Fruit fly (Drosophila melanogaster) whole organism, embryonic: ENCODE measurements around the gene H15.

Source experiments
- Atf6 ChIP-seq: fragments of 200-800 bp; sonication (Bioruptor generic); IDR thresholded peaks from 2 replicates; pipeline ENCODE4 v1.3.6; 2022; ENCODE audit warnings: missing biosample characterization, missing genetic modification characterization
- Bteb2 ChIP-seq: fragments of 200-800 bp; sonication (Bioruptor generic); optimal IDR thresholded peaks from 2 replicates; lab custom pipeline; 2016; ENCODE audit warnings: missing biosample characterization, missing genetic modification characterization
- CG11504 ChIP-seq: fragments of 200-800 bp; sonication (Bioruptor generic); optimal IDR thresholded peaks from 3 replicates; lab custom pipeline; 2019; ENCODE audit warnings: missing biosample characterization, mild to moderate bottlenecking, missing genetic modification characterization, moderate library complexity
- CG12104 ChIP-seq: fragments of 200-800 bp; sonication (Bioruptor generic); optimal IDR thresholded peaks from 3 replicates; lab custom pipeline; 2016; ENCODE audit warnings: missing biosample characterization, missing genetic modification characterization
- CG12391 ChIP-seq: fragments of 200-800 bp; sonication (Bioruptor generic); optimal IDR thresholded peaks from 3 replicates; lab custom pipeline; 2018; ENCODE audit warnings: missing biosample characterization, mild to moderate bottlenecking, missing genetic modification characterization, moderate library complexity
- CG13296 ChIP-seq: fragments of 200-800 bp; sonication (Bioruptor generic); optimal IDR thresholded peaks from 3 replicates; lab custom pipeline; 2018; ENCODE audit warnings: missing biosample characterization, mild to moderate bottlenecking, missing genetic modification characterization
- CG13424 ChIP-seq: fragments of 200-800 bp; sonication (Bioruptor generic); optimal IDR thresholded peaks from 2 replicates; lab custom pipeline; 2019; ENCODE audit warnings: missing biosample characterization, mild to moderate bottlenecking, missing genetic modification characterization, moderate library complexity
- CG14014 ChIP-seq: fragments of 200-800 bp; sonication (Bioruptor generic); IDR thresholded peaks from 2 replicates; pipeline ENCODE4 v1.3.6; 2022; ENCODE audit warnings: missing biosample characterization, missing genetic modification characterization
- CG15696 ChIP-seq: fragments of 200-800 bp; sonication (Bioruptor generic); optimal IDR thresholded peaks from 2 replicates; lab custom pipeline; 2019; ENCODE audit warnings: missing biosample characterization, mild to moderate bottlenecking, missing genetic modification characterization, moderate library complexity
- CG1603 ChIP-seq: fragments of 200-800 bp; sonication (Bioruptor generic); optimal IDR thresholded peaks from 2 replicates; lab custom pipeline; 2019; ENCODE audit warnings: missing biosample characterization, mild to moderate bottlenecking, missing genetic modification characterization, moderate library complexity
- CG18476 ChIP-seq: fragments of 200-800 bp; sonication (Bioruptor generic); optimal IDR thresholded peaks from 2 replicates; lab custom pipeline; 2016; ENCODE audit warnings: missing biosample characterization, mild to moderate bottlenecking, missing genetic modification characterization
- CG2678 ChIP-seq: fragments of 200-800 bp; sonication (Bioruptor generic); optimal IDR thresholded peaks from 3 replicates; lab custom pipeline; 2019; ENCODE audit warnings: missing biosample characterization, mild to moderate bottlenecking, missing genetic modification characterization, moderate library complexity
- CG31365 ChIP-seq: fragments of 200-800 bp; sonication (Bioruptor generic); optimal IDR thresholded peaks from 2 replicates; lab custom pipeline; 2018; ENCODE audit warnings: missing biosample characterization, mild to moderate bottlenecking, missing genetic modification characterization
- CG32772 ChIP-seq: fragments of 200-800 bp; sonication (Bioruptor generic); IDR thresholded peaks from 2 replicates; pipeline ENCODE4 v1.3.6; 2022; ENCODE audit warnings: missing biosample characterization, missing genetic modification characterization
- CG33557 ChIP-seq: fragments of 200-800 bp; sonication (Bioruptor generic); optimal IDR thresholded peaks from 2 replicates; lab custom pipeline; 2019; ENCODE audit warnings: missing biosample characterization, mild to moderate bottlenecking, missing genetic modification characterization, moderate library complexity
- CG6272 ChIP-seq: fragments of 200-800 bp; sonication (Bioruptor generic); IDR thresholded peaks from 2 replicates; pipeline ENCODE4 v1.3.6; 2022; ENCODE audit warnings: missing biosample characterization, missing genetic modification characterization
- CG6654 ChIP-seq: fragments of 200-800 bp; sonication (Bioruptor generic); optimal IDR thresholded peaks from 2 replicates; lab custom pipeline; 2017; ENCODE audit warnings: missing biosample characterization, mild to moderate bottlenecking, missing genetic modification characterization
- CG8281 ChIP-seq: fragments of 200-800 bp; sonication (Bioruptor generic); optimal IDR thresholded peaks from 2 replicates; lab custom pipeline; 2018; ENCODE audit warnings: missing biosample characterization, mild to moderate bottlenecking, missing genetic modification characterization, moderate library complexity
- CG8924 ChIP-seq: fragments of 200-800 bp; optimal IDR thresholded peaks from 3 replicates; lab custom pipeline; 2019; ENCODE audit warnings: missing biosample characterization, mild to moderate bottlenecking, missing genetic modification characterization, moderate library complexity
- CG9609 ChIP-seq: fragments of 200-800 bp; sonication (Bioruptor generic); optimal IDR thresholded peaks from 3 replicates; lab custom pipeline; 2016; ENCODE audit warnings: missing biosample characterization, missing genetic modification characterization
- CkIIα-i1 ChIP-seq: fragments of 200-800 bp; sonication (Bioruptor generic); IDR thresholded peaks from 2 replicates; pipeline ENCODE4 v1.3.6; 2022; ENCODE audit warnings: missing biosample characterization, missing genetic modification characterization
- Doc3 ChIP-seq: fragments of 200-800 bp; sonication (Bioruptor generic); IDR thresholded peaks from 3 replicates; pipeline ENCODE4 v1.3.6; 2022; ENCODE audit warnings: missing biosample characterization, missing genetic modification characterization; ENCODE audit not compliant: partially characterized antibody
- Ets65A ChIP-seq: fragments of 200-800 bp; sonication (Bioruptor generic); peaks from one replicate; lab custom pipeline; 2016; ENCODE audit warnings: missing biosample characterization, missing genetic modification characterization
- H2.0 ChIP-seq: fragments of 200-800 bp; sonication (Bioruptor generic); IDR thresholded peaks from 2 replicates; pipeline ENCODE4 v1.3.6; 2022; ENCODE audit warnings: missing biosample characterization, missing genetic modification characterization
- HHEX ChIP-seq: fragments of 200-800 bp; sonication (Bioruptor generic); optimal IDR thresholded peaks from 3 replicates; lab custom pipeline; 2017; ENCODE audit warnings: missing biosample characterization, mild to moderate bottlenecking, missing genetic modification characterization, missing genetic modification reagents
- Hr3 ChIP-seq: fragments of 200-800 bp; sonication (Bioruptor generic); optimal IDR thresholded peaks from 3 replicates; lab custom pipeline; 2016; ENCODE audit warnings: missing biosample characterization, missing genetic modification characterization
- Hr51 ChIP-seq, 2 experiments: fragments of 200-800 bp; sonication (Bioruptor generic); optimal IDR thresholded peaks; 2 replicates in 1 of 2; 3 replicates in 1 of 2; lab custom pipeline; 2016 to 2018; ENCODE audit warnings: missing biosample characterization in 2 of 2, missing genetic modification characterization in 2 of 2, mild to moderate bottlenecking in 1 of 2, moderate library complexity in 1 of 2
- MBD-R2 ChIP-seq: fragments of 200-800 bp; sonication (Bioruptor generic); IDR thresholded peaks from 2 replicates; pipeline ENCODE4 v1.3.6; 2022; ENCODE audit warnings: missing biosample characterization, missing genetic modification characterization
- MTF-1 ChIP-seq: fragments of 200-800 bp; sonication (Bioruptor generic); optimal IDR thresholded peaks from 2 replicates; lab custom pipeline; 2018; ENCODE audit warnings: missing biosample characterization, mild to moderate bottlenecking, missing genetic modification characterization, borderline replicate concordance
- Max ChIP-seq: fragments of 200-800 bp; sonication (Bioruptor generic); optimal IDR thresholded peaks from 2 replicates; lab custom pipeline; 2016; ENCODE audit warnings: missing biosample characterization, mild to moderate bottlenecking, missing genetic modification characterization
- Med ChIP-seq: fragments of 200-800 bp; sonication (Bioruptor generic); peaks from one replicate; lab custom pipeline; 2016; ENCODE audit warnings: missing biosample characterization, missing genetic modification characterization, mild to moderate bottlenecking, inconsistent platforms, moderate library complexity
- Ravus ChIP-seq: fragments of 200-800 bp; sonication (Bioruptor generic); IDR thresholded peaks from 2 replicates; pipeline ENCODE4 v1.3.6; 2022; ENCODE audit warnings: missing biosample characterization, missing genetic modification characterization
- Sox100B ChIP-seq: fragments of 200-800 bp; sonication (Bioruptor generic); optimal IDR thresholded peaks from 3 replicates; lab custom pipeline; 2018; ENCODE audit warnings: missing biosample characterization, mild to moderate bottlenecking, missing genetic modification characterization
- abd-A ChIP-seq: fragments of 200-800 bp; sonication (Bioruptor generic); optimal IDR thresholded peaks from 3 replicates; lab custom pipeline; 2019; ENCODE audit warnings: missing biosample characterization, mild to moderate bottlenecking, missing genetic modification characterization, moderate library complexity
- ci ChIP-seq: fragments of 200-800 bp; sonication (Bioruptor generic); IDR thresholded peaks from 3 replicates; pipeline ENCODE4 v1.3.6; 2022; ENCODE audit warnings: missing biosample characterization, missing genetic modification characterization
- fd64A ChIP-seq: fragments of 200-800 bp; sonication (Bioruptor generic); optimal IDR thresholded peaks from 3 replicates; lab custom pipeline; 2018; ENCODE audit warnings: missing biosample characterization, mild to moderate bottlenecking, missing genetic modification characterization
- fd96Cb ChIP-seq: fragments of 200-800 bp; sonication (Bioruptor generic); optimal IDR thresholded peaks from 2 replicates; lab custom pipeline; 2018; ENCODE audit warnings: missing biosample characterization, mild to moderate bottlenecking, missing genetic modification characterization, moderate library complexity
- ftz-f1 ChIP-seq: fragments of 200-800 bp; sonication (Bioruptor generic); optimal IDR thresholded peaks from 2 replicates; lab custom pipeline; 2016; ENCODE audit warnings: missing biosample characterization, missing genetic modification characterization
- grau ChIP-seq: fragments of 200-800 bp; optimal IDR thresholded peaks from 3 replicates; lab custom pipeline; 2019; ENCODE audit warnings: missing biosample characterization, mild to moderate bottlenecking, missing genetic modification characterization, moderate library complexity
- gro ChIP-seq: fragments of 200-800 bp; sonication (Bioruptor generic); optimal IDR thresholded peaks from 2 replicates; lab custom pipeline; 2016; ENCODE audit warnings: missing biosample characterization, missing genetic modification characterization
- klu ChIP-seq: fragments of 200-800 bp; sonication (Bioruptor generic); IDR thresholded peaks from 2 replicates; pipeline ENCODE4 v1.3.6; 2022; ENCODE audit warnings: missing biosample characterization, missing genetic modification characterization
- lola ChIP-seq, 3 experiments: fragments of >200 bp in 2 of 3; fragments of 200-800 bp in 1 of 3; sonication (Bioruptor generic) in 1 of 3; optimal IDR thresholded peaks; 2 replicates each; lab custom pipeline; 2017 to 2019; ENCODE audit warnings: missing biosample characterization in 3 of 3, missing genetic modification characterization in 3 of 3, mild to moderate bottlenecking in 1 of 3, moderate library complexity in 1 of 3
- sd ChIP-seq: fragments of 200-800 bp; sonication (Bioruptor generic); optimal IDR thresholded peaks from 3 replicates; lab custom pipeline; 2018; ENCODE audit warnings: missing biosample characterization, mild to moderate bottlenecking, missing genetic modification characterization, moderate library complexity
- slp2 ChIP-seq: fragments of 200-800 bp; sonication (Bioruptor generic); optimal IDR thresholded peaks from 2 replicates; lab custom pipeline; 2016; ENCODE audit warnings: missing biosample characterization, missing genetic modification characterization
- sqz ChIP-seq: fragments of 200-800 bp; sonication (Bioruptor generic); optimal IDR thresholded peaks from 3 replicates; lab custom pipeline; 2018; ENCODE audit warnings: missing biosample characterization, mild to moderate bottlenecking, missing genetic modification characterization
- tup ChIP-seq: fragments of 200-800 bp; sonication (Bioruptor generic); optimal IDR thresholded peaks from 2 replicates; lab custom pipeline; 2016; ENCODE audit warnings: missing biosample characterization, mild to moderate bottlenecking, missing genetic modification characterization, moderate library complexity
- unc-4 ChIP-seq: fragments of 200-800 bp; sonication (Bioruptor generic); IDR thresholded peaks from 2 replicates; pipeline ENCODE4 v1.3.6; 2022; ENCODE audit warnings: missing biosample characterization, missing genetic modification characterization; ENCODE audit not compliant: partially characterized antibody
- vnd ChIP-seq: fragments of 200-800 bp; sonication (Bioruptor generic); IDR thresholded peaks from 3 replicates; pipeline ENCODE4 v1.3.6; 2022; ENCODE audit warnings: missing biosample characterization, missing genetic modification characterization; ENCODE audit not compliant: partially characterized antibody
- vvl ChIP-seq: fragments of 200-800 bp; sonication (Bioruptor generic); IDR thresholded peaks from 2 replicates; pipeline ENCODE4 v1.3.6; 2022; ENCODE audit warnings: missing biosample characterization, missing genetic modification characterization
- zen ChIP-seq: fragments of 200-800 bp; sonication (Bioruptor generic); optimal IDR thresholded peaks from 3 replicates; lab custom pipeline; 2018; ENCODE audit warnings: missing biosample characterization, mild to moderate bottlenecking, missing genetic modification characterization, moderate library complexity

Gene H15

DNA sequence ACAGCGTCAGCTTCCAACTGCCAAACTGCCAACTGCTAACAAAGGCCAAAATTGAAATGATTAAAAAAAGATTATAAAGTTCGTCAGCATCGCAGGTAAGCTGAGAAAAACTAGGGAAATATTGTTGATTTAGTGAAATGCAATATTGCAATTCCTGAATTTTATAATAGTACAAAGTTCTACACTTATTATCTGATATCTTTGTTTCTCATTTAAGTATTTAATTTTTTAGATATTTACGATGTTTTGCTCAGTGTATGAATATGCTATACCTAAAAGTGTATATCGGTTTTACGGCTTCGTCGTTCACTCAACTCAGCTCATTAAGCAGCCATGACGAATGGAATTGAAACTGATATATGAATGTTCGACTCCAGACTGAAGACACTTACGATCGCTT lies 10.7 kb upstream of the H15 start (continued):
- no peak for TF ChIP-seq fd64A (GFP tag; lab: Kevin White, UChicago)
- peak in 1 of 3 experiments; percentile 33 for TF ChIP-seq lola (GFP tag; optimal IDR thresholded peaks at IDR 0.05; lab: Kevin White, UChicago)
- peak; percentile 48 for TF ChIP-seq zen (tag; lab: Kevin White, UChicago)
- no peak for TF ChIP-seq sd (tag; lab: Kevin White, UChicago)
- peak; percentile 23; the same call in 1 of the 2 replicates for TF ChIP-seq H2.0
- TF ChIP-seq MBD-R2 (GFP tag; lab: Robert Waterston, UW) = no peak
- peak; percentile 30 for TF ChIP-seq grau (tag; lab: Kevin White, UChicago)
- no peak for TF ChIP-seq CG6654 (GFP tag; lab: Kevin White, UChicago)
- peak; percentile 45; the same call in 1 of the 2 replicates for TF ChIP-seq vvl (GFP tag; lab: Robert Waterston, UW)
- no peak for TF ChIP-seq Ets65A
- no peak for TF ChIP-seq HHEX (GFP tag; lab: Kevin White, UChicago)
- no peak for TF ChIP-seq slp2
- TF ChIP-seq Hr51 (GFP tag; optimal IDR thresholded peaks at IDR 0.05; lab: Kevin White, UChicago) = peak in 1 of 2 experiments; percentile 28
- TF ChIP-seq fd96Cb (tag; lab: Kevin White, UChicago) = peak; percentile 24
- no peak for TF ChIP-seq CG13296 (GFP tag; lab: Kevin White, UChicago)
- TF ChIP-seq CG11504 (tag; lab: Kevin White, UChicago) = peak; percentile 64
- no peak for TF ChIP-seq Ravus (GFP tag; lab: Robert Waterston, UW)
- TF ChIP-seq unc-4 = no peak
- no peak for TF ChIP-seq klu
- no peak for TF ChIP-seq Max (GFP tag; lab: Kevin White, UChicago)
- no peak for TF ChIP-seq Doc3 (GFP tag; lab: Robert Waterston, UW)
- no peak for TF ChIP-seq CG8281
- TF ChIP-seq ci = no peak
- TF ChIP-seq abd-A (tag; lab: Kevin White, UChicago) = no peak
- no peak for TF ChIP-seq MTF-1 (GFP tag; lab: Kevin White, UChicago)
- no peak for TF ChIP-seq CG33557
- TF ChIP-seq Atf6 (GFP tag; lab: Robert Waterston, UW) = no peak
- TF ChIP-seq CG31365 (tag; lab: Kevin White, UChicago) = no peak
- TF ChIP-seq Sox100B (GFP tag; lab: Kevin White, UChicago) = peak; percentile 9
- no peak for TF ChIP-seq CG14014 (GFP tag; lab: Robert Waterston, UW)
- TF ChIP-seq CG12104 (GFP tag; lab: Kevin White, UChicago) = no peak
- peak; percentile 33 for TF ChIP-seq CG13424 (tag; lab: Kevin White, UChicago)
- no peak for TF ChIP-seq CG32772
- peak; percentile 36 for TF ChIP-seq CG2678
- TF ChIP-seq ftz-f1 (GFP tag; lab: Kevin White, UChicago) = no peak
- peak; percentile 3 for TF ChIP-seq Hr3 (GFP tag; lab: Kevin White, UChicago)
- peak; percentile 5 for TF ChIP-seq CG15696 (tag; lab: Kevin White, UChicago)
- TF ChIP-seq CG1603 (tag; lab: Kevin White, UChicago) = no peak
- TF ChIP-seq gro (GFP tag; lab: Kevin White, UChicago) = no peak
- no peak for TF ChIP-seq CkIIα-i1 (GFP tag; lab: Robert Waterston, UW)
- TF ChIP-seq CG8924 (tag; lab: Kevin White, UChicago) = peak; percentile 6
- TF ChIP-seq Med (GFP tag; lab: Kevin White, UChicago) = peak; percentile 62
- no peak for TF ChIP-seq CG6272 (GFP tag; lab: Robert Waterston, UW)
- TF ChIP-seq CG9609 (GFP tag; lab: Kevin White, UChicago) = no peak
- no peak for TF ChIP-seq sqz
- TF ChIP-seq CG12391 (tag; lab: Kevin White, UChicago) = peak; percentile 30
- no peak for TF ChIP-seq tup
- no peak for TF ChIP-seq CG18476 (GFP tag; lab: Kevin White, UChicago)
- no peak for TF ChIP-seq Bteb2
- no peak for TF ChIP-seq vnd (GFP tag; lab: Robert Waterston, UW)
